Fruit fly (Drosophila melanogaster): Measurements from ENCODE around the gene Nnk.
A peak's percentile ranks its signal among the peaks of the same experiment; 100 is the strongest.

DNA sequence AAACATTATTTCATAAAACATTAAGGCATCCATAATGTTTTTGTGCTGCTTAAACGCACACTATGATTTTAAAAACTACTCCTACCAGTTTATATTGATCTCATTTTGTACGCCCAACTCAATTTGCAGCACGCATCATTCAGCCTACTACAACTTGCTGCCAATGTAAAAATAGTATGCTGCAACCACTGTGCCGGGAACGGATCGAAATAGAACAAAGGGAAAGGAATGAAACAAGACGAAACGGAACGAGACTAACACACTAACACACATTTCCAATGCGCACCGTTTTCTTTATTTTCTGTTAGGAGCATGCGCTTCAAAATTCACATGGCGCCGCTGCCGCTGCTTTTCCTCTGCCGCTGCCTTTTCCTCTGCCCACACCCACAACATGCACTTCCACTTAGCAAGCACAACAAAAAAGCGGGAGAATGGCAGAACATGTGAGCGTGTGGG lies 28.1 kb downstream of the Nnk start:
- TF ChIP-seq CG13296 (GFP tag; optimal IDR thresholded peaks at IDR 0.05) = no peak
- no peak for TF ChIP-seq dmrt11E (tag; optimal IDR thresholded peaks at IDR 0.05)
- no peak; the same call in 1 of the 2 replicates for TF ChIP-seq Oaz (GFP tag; IDR thresholded peaks at IDR 0.05)
- peak; percentile 36 for TF ChIP-seq mam (GFP tag; optimal IDR thresholded peaks at IDR 0.05)
- peak; percentile 40 for TF ChIP-seq Sox102F (GFP tag; optimal IDR thresholded peaks at IDR 0.05)
